Fruit fly (Drosophila melanogaster): ENCODE measurements around the gene Slc25A46b.

The Slc25A46b gene

DNA sequence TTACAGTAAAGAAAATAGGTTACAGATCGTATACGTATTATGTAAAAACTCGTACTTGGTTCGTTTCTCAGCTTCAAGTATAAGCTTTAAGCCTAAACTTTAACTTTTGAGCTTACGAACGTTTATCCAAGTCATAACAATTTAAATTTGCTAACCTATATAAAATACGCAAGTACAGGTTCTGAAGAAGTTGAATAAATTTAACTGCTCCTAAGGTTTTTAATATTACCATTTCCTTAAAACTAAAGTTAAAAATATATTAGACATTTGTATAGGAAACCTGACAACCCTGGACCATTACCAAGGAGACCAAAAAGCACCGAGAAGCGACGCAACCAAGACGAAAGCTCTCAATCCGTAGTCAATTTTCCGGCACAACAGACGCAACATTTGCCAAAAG lies 23.3 kb downstream of the Slc25A46b start, which contains the start of gene CG5758 (continued):
- TF ChIP-seq sob (GFP tag; IDR thresholded peaks at IDR 0.05) (peak; percentile 23; the same call in 1 of the 2 replicates), phol (tag; optimal IDR thresholded peaks at IDR 0.05) (no peak), p53 (GFP tag; optimal IDR thresholded peaks at IDR 0.05) (no peak), slp2 (GFP tag; optimal IDR thresholded peaks at IDR 0.05) (no peak), Rfx (GFP tag; IDR thresholded peaks at IDR 0.05) (peak; percentile 28; the same call in 1 of the 2 replicates), maf-S (GFP tag; optimal IDR thresholded peaks at IDR 0.05) (no peak), org-1 (GFP tag; optimal IDR thresholded peaks at IDR 0.05) (no peak), chinmo (GFP tag; IDR thresholded peaks at IDR 0.05; ENCODE audit: partially characterized antibody) (no peak), CG12391 (tag; optimal IDR thresholded peaks at IDR 0.05) (no peak), B-H2 (GFP tag; optimal IDR thresholded peaks at IDR 0.05) (peak; percentile 31), jigr1 (GFP tag; IDR thresholded peaks at IDR 0.05) (no peak), schlank (tag; optimal IDR thresholded peaks at IDR 0.05) (no peak), CG4820 (GFP tag; optimal IDR thresholded peaks at IDR 0.05) (no peak), CG7928 (GFP tag; optimal IDR thresholded peaks at IDR 0.05) (no peak), chn (GFP tag; optimal IDR thresholded peaks at IDR 0.05) (no peak), zfh1 (GFP tag; IDR thresholded peaks at IDR 0.05) (no peak), Hsf (GFP tag; optimal IDR thresholded peaks at IDR 0.05) (peak; percentile 32), Bteb2 (GFP tag; optimal IDR thresholded peaks at IDR 0.05) (no peak), E2f2 (GFP tag; IDR thresholded peaks at IDR 0.05) (no peak), ara (GFP tag; IDR thresholded peaks at IDR 0.05) (no peak), D19A (tag; optimal IDR thresholded peaks at IDR 0.05) (no peak), Xbp1 (GFP tag; optimal IDR thresholded peaks at IDR 0.05) (no peak), Hand (GFP tag; optimal IDR thresholded peaks at IDR 0.05) (no peak), Deaf1 (tag; optimal IDR thresholded peaks at IDR 0.05) (no peak), nerfin-1 (tag; optimal IDR thresholded peaks at IDR 0.05) (no peak), NfI (GFP tag; optimal IDR thresholded peaks at IDR 0.05) (no peak), HLH54F (GFP tag; optimal IDR thresholded peaks at IDR 0.05) (no peak), CG9437 (GFP tag; optimal IDR thresholded peaks at IDR 0.05) (peak; percentile 24), CG2129 (GFP tag; IDR thresholded peaks at IDR 0.05; ENCODE audit: partially characterized antibody) (no peak), sug (tag; optimal IDR thresholded peaks at IDR 0.05) (peak; percentile 39), kni (GFP tag; optimal IDR thresholded peaks at IDR 0.05) (no peak), hth (optimal IDR thresholded peaks at IDR 0.05) (no peak), CG2120 (GFP tag; optimal IDR thresholded peaks at IDR 0.05) (peak; percentile 67), CG18764 (GFP tag; optimal IDR thresholded peaks at IDR 0.05) (no peak), CG15011 (GFP tag; optimal IDR thresholded peaks at IDR 0.05) (no peak), sima (GFP tag; optimal IDR thresholded peaks at IDR 0.05) (no peak), PHDP (tag; optimal IDR thresholded peaks at IDR 0.05) (peak; percentile 40), oc (tag; optimal IDR thresholded peaks at IDR 0.05) (no peak), CG33557 (GFP tag; optimal IDR thresholded peaks at IDR 0.05) (no peak), gt (GFP tag; IDR thresholded peaks at IDR 0.05) (no peak), luna (GFP tag; optimal IDR thresholded peaks at IDR 0.05) (no peak), ttk (GFP tag; IDR thresholded peaks at IDR 0.05) (no peak), CG14050 (GFP tag; IDR thresholded peaks at IDR 0.05) (no peak), CG11456 (GFP tag; IDR thresholded peaks at IDR 0.05) (no peak), HHEX (GFP tag; optimal IDR thresholded peaks at IDR 0.05) (peak; percentile 21), run (tag; optimal IDR thresholded peaks at IDR 0.05) (no peak), ci (GFP tag; IDR thresholded peaks at IDR 0.05) (0 out of 3 replicates have a peak, but pooled peaks have one; percentile 37), Hr3 (GFP tag; optimal IDR thresholded peaks at IDR 0.05) (no peak), rib (GFP tag; IDR thresholded peaks at IDR 0.05) (no peak; the same call in 1 of the 2 replicates), Scr (GFP tag; IDR thresholded peaks at IDR 0.05; ENCODE audit: partially characterized antibody) (no peak), CG9215 (GFP tag; IDR thresholded peaks at IDR 0.05) (no peak), CG32767 (GFP tag; IDR thresholded peaks at IDR 0.05) (no peak), Mrtf (GFP tag; IDR thresholded peaks at IDR 0.05) (no peak)

All from whole organism, embryonic.